Fruit fly (Drosophila melanogaster): ENCODE measurements around the gene twe.

DNA sequence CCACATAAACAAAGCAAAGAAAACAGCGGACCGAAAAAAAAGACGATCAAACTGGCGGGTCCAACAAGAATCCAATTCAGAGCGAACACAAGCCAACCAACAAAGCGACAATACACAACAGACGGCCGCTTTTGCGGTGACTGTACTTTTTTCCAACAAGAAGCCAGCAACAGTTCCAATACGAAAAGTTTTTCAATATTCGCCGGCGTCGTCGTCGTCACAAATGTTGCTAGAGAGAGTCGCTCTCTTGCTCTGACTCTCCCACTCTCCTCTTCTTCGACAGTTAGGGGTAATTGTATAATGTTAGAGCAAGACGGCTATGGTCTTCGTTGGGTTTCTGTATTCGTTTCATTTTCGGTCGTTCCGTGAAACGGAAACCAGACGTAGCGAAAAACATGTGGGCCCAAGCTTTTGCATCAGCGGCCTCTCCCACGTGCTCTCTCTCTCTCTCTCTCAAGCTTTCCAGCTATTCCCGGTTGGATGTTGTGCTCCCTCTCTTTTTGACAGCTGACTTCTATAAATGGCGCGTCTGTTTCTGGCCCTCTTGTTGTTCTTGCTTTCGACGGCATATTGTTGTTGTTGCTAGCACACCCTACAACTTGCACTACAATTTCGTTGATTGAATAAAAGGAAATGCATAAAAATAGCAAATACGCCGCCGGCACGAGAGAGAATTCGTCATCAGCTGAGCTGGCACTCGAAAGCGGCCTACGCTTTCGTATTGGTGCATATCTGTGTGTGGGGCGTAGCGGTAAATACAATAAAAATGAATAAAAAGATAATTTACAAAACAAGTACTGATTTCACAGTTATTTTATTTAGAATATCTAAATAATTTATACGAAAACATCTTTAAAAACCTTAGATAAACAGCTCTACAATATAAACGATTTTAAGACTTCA, 7.8 kb upstream of the twe start:
- peak in 1 of 2 experiments; percentile 73 for TF ChIP-seq EcR (GFP tag; optimal IDR thresholded peaks at IDR 0.05)
- peak; percentile 92 for TF ChIP-seq Dll (optimal IDR thresholded peaks at IDR 0.05)
